Worm (Caenorhabditis elegans) whole organism, L1 larva: ENCODE results near the gene F22F7.3.

Experiments used
- ets-5 ChIP-seq: fragments of 200-800 bp; sonication (Bioruptor generic); IDR thresholded peaks from 2 replicates; pipeline ENCODE4 v1.3.6; 2022; ENCODE audit warnings: missing genetic modification characterization, missing compliant biosample characterization
- lir-3 ChIP-seq: sonication (generic microtip); optimal IDR thresholded peaks from 2 replicates; lab custom pipeline; 2016; ENCODE audit warnings: mild to moderate bottlenecking, missing genetic modification characterization, moderate library complexity, missing compliant biosample characterization; ENCODE audit not compliant: poor library complexity
- mdl-1 ChIP-seq, 2 experiments: fragments of 150-350 bp; optimal IDR thresholded peaks; 2 replicates each; lab custom pipeline; 2014 to 2017; ENCODE audit warnings: missing biosample characterization in 2 of 2, missing genetic modification characterization in 2 of 2, inconsistent platforms in 1 of 2
- nhr-84 ChIP-seq: sonication (generic microtip); optimal IDR thresholded peaks from 2 replicates; lab custom pipeline; 2017; ENCODE audit warnings: missing biosample characterization, missing genetic modification characterization
- snpc-4 ChIP-seq: fragments of 150-350 bp; optimal IDR thresholded peaks from 2 replicates; lab custom pipeline; 2014; ENCODE audit warnings: missing biosample characterization, missing genetic modification characterization
- unc-98 ChIP-seq: fragments of 200-800 bp; sonication (Bioruptor generic); IDR thresholded peaks from 2 replicates; pipeline ENCODE4 v1.3.6; 2022; ENCODE audit warnings: missing genetic modification characterization, missing compliant biosample characterization
- zag-1 ChIP-seq: fragments of 150-350 bp; optimal IDR thresholded peaks from 2 replicates; lab custom pipeline; 2014; ENCODE audit warnings: missing biosample characterization, missing genetic modification characterization

DNA sequence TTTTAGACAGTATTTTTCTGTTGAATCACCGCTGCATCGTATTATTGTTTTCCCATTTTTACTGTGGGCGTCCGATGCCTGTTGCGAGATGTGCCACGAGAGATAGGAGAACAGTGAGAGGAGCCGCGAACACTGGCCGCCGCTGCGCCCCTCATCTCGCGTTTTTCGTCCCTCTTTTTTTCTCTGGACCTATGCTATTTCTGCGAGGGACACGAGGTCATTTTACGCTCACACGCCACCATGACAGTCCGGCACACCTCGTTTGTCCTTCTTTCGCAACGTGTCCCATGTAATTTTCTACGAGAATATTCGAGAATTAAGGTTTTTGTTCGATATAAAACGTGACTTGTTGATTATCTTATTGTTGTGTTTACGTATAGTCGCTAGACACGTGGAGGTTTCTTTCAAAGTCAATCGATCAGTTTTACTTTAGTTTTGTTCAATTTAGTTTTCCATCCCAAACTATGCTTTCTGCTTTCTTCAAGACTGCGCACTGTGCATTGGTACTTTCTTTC lies 42.4 kb upstream of the F22F7.3 start, which contains the start of gene lbp-9:
- no peak for TF ChIP-seq unc-98 (GFP tag; lab: Robert Waterston, UW)
- TF ChIP-seq ets-5, result no peak
- TF ChIP-seq snpc-4 (tag; lab: Kevin White, UChicago), result no peak
- TF ChIP-seq nhr-84, result no peak
- no peak for TF ChIP-seq lir-3 (tag; lab: Kevin White, UChicago)
- TF ChIP-seq mdl-1 (tag; optimal IDR thresholded peaks at IDR 0.05; lab: Kevin White, UChicago), result peak in 1 of 2 experiments; percentile 81
- TF ChIP-seq zag-1 (tag; lab: Kevin White, UChicago), result no peak
